Fruit fly (Drosophila melanogaster): ENCODE results near the gene CG12379.

Gene CG12379

DNA sequence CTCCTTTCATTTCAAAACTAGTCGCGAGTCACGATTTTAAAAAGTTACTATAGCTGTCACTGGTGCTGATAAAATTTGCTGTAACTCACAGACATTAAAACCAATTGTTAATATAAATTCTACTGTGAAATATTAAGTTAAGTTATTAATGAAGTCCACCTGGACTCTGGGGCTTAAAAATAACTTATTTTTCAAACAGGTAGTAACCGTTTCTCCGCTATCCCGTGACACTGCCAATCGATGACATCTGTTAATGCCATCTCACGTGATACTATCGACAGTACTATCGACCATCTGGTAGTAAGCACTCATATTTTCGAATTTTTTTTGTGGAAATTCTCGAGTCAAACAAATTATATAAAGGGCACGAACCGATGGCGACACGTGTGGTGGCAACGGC, at the start of gene CG12379, which contains the start of gene MagR:
CG12379 (minus strand) TSS at position 2 of the 400 bp plus-strand sequence.
MagR (plus strand) TSS at position 276 of the 400 bp plus-strand sequence.
- TF ChIP-seq noc (tag; optimal IDR thresholded peaks at IDR 0.05) = peak; percentile 76

DNA sequence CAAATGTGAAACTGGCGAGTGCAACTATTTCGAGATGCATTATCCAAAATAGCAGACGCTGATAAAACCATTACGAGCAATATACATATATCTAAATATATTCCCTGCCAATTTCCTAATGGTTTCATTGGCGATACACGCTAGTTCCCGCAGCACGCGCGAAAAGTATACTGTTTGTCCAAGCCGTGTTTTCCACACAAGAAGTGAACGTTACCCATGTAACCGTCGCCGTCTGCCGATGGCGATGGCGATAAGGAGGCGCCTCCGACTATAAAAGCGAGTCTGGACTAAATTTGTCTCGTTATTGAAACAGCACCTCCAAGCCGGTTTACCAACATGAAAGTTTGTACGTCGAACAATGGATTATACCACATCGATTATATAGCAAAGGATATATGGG, 45.0 kb upstream of the CG12379 start, which contains the start of gene CG43673:
CG43673 (plus strand) TSS at position 301 of the 400 bp plus-strand sequence.
- no peak for TF ChIP-seq noc (tag; optimal IDR thresholded peaks at IDR 0.05)

DNA sequence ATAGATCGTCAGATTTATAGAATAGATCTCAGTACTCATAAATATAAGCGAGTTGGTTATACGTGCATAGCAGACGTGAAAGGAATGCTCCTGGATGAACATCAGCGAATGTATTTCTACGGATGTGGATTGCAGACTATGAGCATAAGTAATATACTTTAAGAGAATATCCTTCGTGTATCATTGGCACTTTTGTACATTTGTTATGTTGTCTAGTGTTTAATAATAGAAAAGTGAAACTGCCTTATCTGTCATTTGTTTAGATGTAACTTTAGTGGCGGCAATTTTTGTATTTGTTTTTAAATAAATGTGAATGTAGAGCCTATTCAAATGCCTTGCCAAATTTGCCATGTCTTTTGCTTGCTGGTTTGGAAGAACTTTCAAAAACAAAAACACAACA, 38.9 kb upstream of the CG12379 start, which contains the start of gene CG43672:
CG43672 (plus strand) TSS at position 301 of the 400 bp plus-strand sequence.
- TF ChIP-seq noc (tag; optimal IDR thresholded peaks at IDR 0.05) = no peak

DNA sequence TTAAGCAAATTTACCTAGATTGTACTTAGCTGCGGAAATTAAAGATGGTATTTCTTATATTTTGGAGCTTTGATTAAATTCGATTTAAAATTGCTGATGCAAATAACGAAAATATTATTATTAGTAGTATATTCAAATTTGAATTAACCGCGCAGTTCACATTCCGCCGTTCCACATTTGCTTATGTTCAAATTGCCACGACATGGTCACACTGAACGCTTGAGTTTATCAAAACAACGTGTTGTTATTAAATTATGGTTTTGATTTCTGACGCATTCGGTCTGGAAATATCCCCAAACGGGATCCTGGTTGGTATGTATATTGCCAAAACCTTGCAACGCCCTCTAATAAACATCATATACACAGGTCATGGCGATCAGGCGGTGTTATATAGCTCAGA, 35.7 kb upstream of the CG12379 start, which contains the start of gene CG33172:
CG33172 (plus strand) TSS at position 208 of the 400 bp plus-strand sequence.
- no peak for TF ChIP-seq noc (tag; optimal IDR thresholded peaks at IDR 0.05)

DNA sequence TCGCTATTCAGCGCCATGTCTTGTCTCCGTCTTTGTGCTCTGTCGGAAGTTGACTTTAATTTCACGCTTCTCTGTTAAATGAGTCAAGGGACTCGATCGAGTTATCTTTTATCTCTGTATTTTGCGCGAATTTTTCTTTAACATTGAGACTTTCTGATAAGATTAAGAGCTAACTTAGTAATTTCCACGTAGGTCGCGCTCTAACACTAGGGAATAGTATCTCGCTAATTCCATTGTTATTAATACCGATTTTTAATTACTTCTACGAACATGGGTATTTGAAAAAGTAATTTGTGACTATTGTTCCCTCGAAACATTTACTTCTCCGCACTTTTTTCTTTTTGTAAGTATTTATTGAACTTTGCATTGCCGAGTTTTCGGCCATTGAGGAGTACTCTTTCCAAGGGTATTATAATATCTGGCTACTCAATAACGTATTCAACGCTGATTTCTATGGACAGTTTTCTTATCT, 32.6 kb upstream of the CG12379 start, which contains the start of gene CG8952:
CG8952 (minus strand) TSS at position 51 of the 472 bp plus-strand sequence.
- TF ChIP-seq noc (tag; optimal IDR thresholded peaks at IDR 0.05) = no peak

DNA sequence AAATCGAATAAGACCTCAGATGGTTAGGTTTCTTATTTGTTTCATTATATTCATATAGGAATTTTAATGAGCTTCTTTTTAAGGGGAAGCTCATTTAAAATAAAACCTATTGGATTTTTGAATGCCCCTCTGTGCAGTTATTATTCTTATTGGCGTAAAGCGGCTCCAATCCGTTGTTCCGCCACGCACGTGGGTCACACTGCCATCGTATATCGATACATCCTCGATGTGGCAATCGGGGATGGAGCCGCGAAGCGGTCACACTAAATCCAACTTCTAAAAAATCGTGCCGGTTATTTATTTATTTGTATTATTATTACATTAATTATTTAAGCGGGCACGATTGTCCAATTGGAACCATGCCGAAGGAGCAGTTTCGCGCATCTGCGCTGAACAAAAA, 28.9 kb upstream of the CG12379 start, which contains the start of gene Polr3A:
Polr3A (plus strand) TSS at position 234 of the 400 bp plus-strand sequence.
- no peak for TF ChIP-seq noc (tag; optimal IDR thresholded peaks at IDR 0.05)

DNA sequence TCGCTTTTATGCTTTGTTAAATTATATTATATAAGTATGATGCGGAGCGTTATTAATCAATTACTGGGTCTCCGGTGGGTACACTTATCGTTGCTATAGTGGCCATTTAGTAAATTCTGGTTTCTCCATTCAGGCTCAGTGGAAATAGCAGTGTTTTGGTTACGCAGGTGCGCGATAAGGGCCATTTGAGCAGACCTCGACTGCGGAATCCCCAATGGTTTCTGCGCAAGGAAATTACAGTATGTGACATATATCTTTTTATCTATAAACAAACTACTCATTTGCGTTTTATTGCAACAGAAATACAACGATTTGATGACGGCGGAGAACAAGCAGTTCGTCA, 27.5 kb upstream of the CG12379 start:
- no peak for TF ChIP-seq noc (tag; optimal IDR thresholded peaks at IDR 0.05)

DNA sequence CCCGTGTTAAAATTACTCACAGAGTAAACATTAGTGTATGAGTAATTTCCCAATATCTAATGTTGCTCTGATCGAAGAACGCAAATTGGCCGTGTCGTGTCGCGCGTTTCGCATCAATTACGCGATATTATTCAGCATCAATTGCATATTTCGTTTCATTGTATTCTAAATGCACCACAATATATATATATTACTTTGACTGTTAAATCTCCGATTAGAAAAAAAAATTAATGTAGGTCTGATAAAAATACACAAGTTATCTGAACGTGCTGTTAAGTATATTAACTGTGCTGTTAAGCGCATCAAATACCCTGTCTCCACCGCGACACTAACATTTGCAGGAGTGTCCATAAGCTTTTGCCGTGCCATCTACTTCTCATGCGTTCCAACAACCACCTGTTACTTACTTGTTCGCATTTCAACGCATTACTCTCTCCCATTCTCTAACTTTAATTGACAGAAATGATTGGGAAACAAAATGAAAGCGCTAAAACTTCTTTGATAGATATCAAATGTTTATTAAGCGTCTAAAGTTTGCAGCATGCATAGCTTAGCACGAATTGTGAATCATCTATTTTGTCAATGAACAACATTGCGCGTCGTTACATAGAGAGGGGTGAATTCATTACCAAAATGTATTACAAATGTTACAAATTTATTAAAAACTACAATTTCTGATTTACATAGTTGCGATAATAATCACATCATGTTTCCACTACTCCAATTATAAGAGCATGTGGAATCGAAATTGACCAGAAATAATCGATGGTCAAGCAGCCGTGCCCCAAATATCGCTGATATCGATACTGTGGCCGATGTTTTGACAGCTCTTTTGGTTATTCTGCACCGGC, 26.9 kb upstream of the CG12379 start, which contains the start of the genes Graf and mRpL3:
Graf (minus strand) TSS at position 287 of the 851 bp plus-strand sequence.
mRpL3 (plus strand) TSS at position 802 of the 851 bp plus-strand sequence.
- no peak for TF ChIP-seq noc (tag; optimal IDR thresholded peaks at IDR 0.05)

DNA sequence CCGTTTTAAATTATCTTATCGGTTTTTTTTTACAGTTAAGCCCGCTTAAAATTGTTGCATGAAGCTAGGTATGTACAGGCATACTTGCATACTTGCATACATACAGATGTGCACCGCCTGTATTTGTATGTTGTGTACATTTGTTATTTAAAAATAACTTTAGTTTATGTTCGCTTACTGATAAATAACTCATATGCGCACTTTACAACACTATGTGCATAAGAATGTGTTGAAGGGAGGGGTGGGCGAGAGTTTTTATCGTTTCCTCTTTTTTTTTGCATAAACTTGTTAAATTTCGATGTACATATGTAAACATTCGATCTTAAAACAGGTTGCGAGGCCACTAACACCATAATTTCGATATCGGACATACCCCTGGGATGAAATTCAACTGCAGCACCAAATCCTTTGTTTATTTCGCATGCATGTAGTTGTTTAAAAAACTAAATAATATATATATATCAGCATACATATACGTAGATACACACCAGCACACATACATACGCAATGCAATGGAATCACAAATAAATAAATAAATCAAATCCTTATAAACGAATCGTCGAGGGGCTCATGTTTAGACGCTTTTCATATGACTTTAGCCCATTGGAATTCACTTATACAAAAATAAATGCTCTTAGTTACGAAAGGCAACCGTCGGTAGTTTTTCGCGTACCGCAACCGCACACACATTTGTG, 26.1 kb upstream of the CG12379 start:
- TF ChIP-seq noc (tag; optimal IDR thresholded peaks at IDR 0.05) = no peak

DNA sequence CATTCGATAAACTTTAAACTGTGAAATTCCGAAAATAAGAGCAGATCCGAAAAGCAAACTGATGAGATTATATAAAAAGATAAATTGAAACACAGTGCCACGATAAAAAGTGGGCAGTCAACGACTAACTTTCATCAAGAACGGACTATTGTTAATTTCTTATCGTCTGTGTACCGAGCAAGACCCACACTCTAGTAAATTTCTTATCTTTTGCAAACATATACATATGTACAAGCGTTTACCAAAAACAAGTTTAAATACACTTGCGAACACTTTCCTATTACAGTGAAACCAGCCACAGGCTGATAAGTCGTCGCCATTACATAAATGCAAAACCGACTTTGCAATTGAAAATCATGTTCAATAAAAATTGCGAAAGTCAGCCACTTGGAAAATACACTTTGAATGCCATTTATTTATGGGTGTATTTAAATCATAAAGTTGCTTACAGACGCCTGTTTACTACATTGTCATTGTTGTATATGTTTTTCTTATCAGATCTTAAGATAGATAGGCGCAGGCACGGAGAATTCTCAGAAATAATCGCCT, 25.0 kb upstream of the CG12379 start:
- peak; percentile 56 for TF ChIP-seq noc (tag; optimal IDR thresholded peaks at IDR 0.05)

DNA sequence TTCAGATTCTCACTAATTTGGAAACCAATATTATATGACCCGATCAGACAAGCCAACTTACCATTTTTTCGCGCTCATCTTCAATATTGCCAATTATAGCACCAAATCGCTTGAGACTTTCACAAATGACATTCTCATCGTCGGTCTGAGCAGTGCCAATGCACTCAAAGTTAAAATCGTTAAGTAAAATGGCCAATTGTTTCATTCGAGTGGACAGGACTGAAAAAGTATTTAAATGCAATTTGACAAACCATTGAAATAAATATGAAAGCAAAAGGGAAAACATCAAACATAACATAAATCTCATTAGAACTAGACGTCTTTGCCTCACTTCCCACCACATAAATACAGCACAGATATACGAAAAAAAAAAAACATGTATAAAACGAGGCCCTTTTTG, 22.2 kb upstream of the CG12379 start, which contains the start of gene CG8260:
CG8260 (plus strand) TSS at position 301 of the 400 bp plus-strand sequence.
- no peak for TF ChIP-seq noc (tag; optimal IDR thresholded peaks at IDR 0.05)

DNA sequence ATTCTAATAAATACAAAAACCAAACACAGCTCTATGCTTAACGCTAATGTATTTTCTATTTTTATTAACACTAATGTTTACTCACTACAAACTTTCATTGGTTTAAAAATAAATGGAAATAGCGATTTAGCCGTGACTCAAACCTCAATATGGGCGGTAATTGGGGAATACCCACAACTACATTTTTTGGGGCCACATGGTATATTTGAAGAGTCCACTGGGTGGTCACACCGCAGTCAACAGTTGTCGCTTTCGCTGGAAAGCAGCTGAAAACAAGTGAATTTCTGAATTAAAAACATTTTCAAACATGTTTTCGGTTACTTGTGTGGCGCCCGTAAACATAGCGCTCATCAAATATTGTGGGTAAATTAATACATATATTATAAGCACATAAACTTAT, 15.1 kb upstream of the CG12379 start, which contains the start of gene Mvd:
Mvd (plus strand) TSS at position 222 of the 400 bp plus-strand sequence.
- no peak for TF ChIP-seq noc (tag; optimal IDR thresholded peaks at IDR 0.05)

DNA sequence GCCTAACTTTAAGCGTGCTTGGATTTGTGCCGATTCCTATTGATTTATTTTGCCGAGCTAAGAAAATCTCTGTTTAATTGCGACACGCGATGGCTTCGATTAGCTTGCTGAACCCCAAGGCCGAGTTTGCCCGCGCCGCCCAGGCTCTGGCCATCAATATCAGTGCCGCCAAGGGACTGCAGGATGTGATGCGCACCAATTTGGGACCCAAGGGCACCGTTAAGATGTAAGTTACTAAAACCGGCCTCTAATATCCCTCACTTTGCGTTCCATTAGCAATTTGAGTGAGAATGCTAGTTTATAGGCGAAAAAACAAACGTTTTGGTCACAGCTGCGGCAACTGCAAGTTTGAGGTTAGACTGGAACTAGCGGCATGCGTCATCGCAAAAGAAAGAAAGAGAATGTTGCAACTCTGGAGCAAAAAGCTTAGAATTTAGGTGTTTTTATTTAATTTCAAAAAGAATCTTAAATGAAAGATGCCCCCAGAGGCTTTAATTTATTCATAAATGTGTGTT, 12.9 kb upstream of the CG12379 start:
- TF ChIP-seq noc (tag; optimal IDR thresholded peaks at IDR 0.05) = no peak

DNA sequence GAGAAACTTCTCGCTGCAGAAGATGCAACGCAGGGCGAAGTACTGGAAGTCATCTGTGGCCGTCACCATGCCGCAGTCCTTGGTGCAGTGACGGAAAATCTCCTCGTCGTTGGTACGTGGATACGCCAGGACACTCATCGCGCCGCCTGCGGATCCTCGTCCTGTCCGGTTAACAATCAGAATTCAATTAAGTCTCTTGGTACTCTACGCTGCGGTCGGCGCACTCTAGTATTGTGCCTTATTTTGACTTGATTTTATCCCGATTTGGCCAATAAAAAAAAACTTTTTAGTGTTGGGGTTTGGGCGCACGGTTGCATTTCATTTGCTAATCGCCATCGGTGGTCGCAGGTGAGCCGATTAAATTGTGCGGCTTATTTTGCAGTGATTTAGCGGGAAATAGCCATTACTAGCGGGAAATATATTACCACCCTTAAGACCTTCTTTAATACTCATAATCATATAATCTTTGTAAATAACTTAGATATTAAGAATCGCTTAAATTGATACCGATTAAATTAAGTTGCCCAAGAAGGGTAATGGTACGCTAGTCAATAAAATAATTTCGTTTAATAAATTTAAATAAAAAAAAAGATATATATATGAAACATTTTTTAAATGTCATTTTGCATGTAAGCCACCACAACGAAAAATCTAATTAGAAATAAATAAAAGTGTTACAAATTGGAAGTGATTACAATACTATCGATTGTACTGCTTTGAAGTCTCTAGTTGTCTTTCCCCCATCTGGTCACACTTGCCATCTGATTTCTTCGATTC, 12.3 kb upstream of the CG12379 start, which contains the start of the genes CG8944 and CCT6:
CG8944 (minus strand) TSS at position 327 of the 777 bp plus-strand sequence.
CCT6 (plus strand) TSS at position 744 of the 777 bp plus-strand sequence.
- no peak for TF ChIP-seq noc (tag; optimal IDR thresholded peaks at IDR 0.05)
